Worm (Caenorhabditis elegans) whole organism, young adult: Measurements from ENCODE around the gene Y51A2D.8.

Source experiments
- B0261.1 ChIP-seq: sonication (generic microtip); optimal IDR thresholded peaks from 2 replicates; lab custom pipeline; 2016; ENCODE audit warnings: mild to moderate bottlenecking, missing genetic modification characterization, moderate library complexity, missing compliant biosample characterization
- B0336.3 ChIP-seq: fragments of 200-800 bp; sonication (Bioruptor generic); IDR thresholded peaks from 2 replicates; pipeline ENCODE4 v1.3.6; 2022; ENCODE audit warnings: missing genetic modification characterization, missing compliant biosample characterization
- F23B12.7 ChIP-seq: sonication (generic microtip); optimal IDR thresholded peaks from 2 replicates; lab custom pipeline; 2017; ENCODE audit warnings: missing genetic modification characterization, mild to moderate bottlenecking, missing compliant biosample characterization, antibody characterized with exemption, moderate library complexity; ENCODE audit not compliant: insufficient read depth
- F52B5.7 ChIP-seq: sonication (generic microtip); optimal IDR thresholded peaks from 2 replicates; lab custom pipeline; 2016; ENCODE audit warnings: mild to moderate bottlenecking, missing genetic modification characterization, missing compliant biosample characterization
- F57A8.1 ChIP-seq: fragments of 200-800 bp; sonication (Bioruptor generic); optimal IDR thresholded peaks from 2 replicates; lab custom pipeline; 2018; ENCODE audit warnings: mild to moderate bottlenecking, missing genetic modification characterization, moderate library complexity, missing compliant biosample characterization
- F57C9.4 ChIP-seq: sonication (generic microtip); optimal IDR thresholded peaks from 2 replicates; lab custom pipeline; 2017; ENCODE audit warnings: mild to moderate bottlenecking, missing genetic modification characterization, missing compliant biosample characterization
- K11D2.4 ChIP-seq: fragments of 200-800 bp; sonication (Bioruptor generic); IDR thresholded peaks from 2 replicates; pipeline ENCODE4 v1.3.6; 2022; ENCODE audit warnings: missing genetic modification reagents, missing genetic modification characterization, missing compliant biosample characterization
- Y53G8AR.9 ChIP-seq: fragments of 200-800 bp; sonication (Bioruptor generic); conservative IDR thresholded peaks from 2 replicates; pipeline ENCODE4 v1.3.6; 2022; ENCODE audit warnings: missing genetic modification reagents, missing genetic modification characterization, missing compliant biosample characterization
- akir-1 ChIP-seq: fragments of 200-800 bp; sonication (Bioruptor generic); optimal IDR thresholded peaks from 2 replicates; lab custom pipeline; 2018; ENCODE audit warnings: mild to moderate bottlenecking, missing genetic modification characterization, moderate library complexity, missing compliant biosample characterization
- atf-7 ChIP-seq: sonication (generic microtip); optimal IDR thresholded peaks from 2 replicates; lab custom pipeline; 2017; ENCODE audit warnings: mild to moderate bottlenecking, missing genetic modification characterization, missing compliant biosample characterization
- athp-1 ChIP-seq: sonication (generic microtip); optimal IDR thresholded peaks from 2 replicates; lab custom pipeline; 2017; ENCODE audit warnings: mild to moderate bottlenecking, missing genetic modification characterization, missing compliant biosample characterization
- bed-1 ChIP-seq: fragments of 200-800 bp; sonication (Bioruptor generic); IDR thresholded peaks from 2 replicates; pipeline ENCODE4 v1.3.6; 2022; ENCODE audit warnings: missing genetic modification reagents, missing genetic modification characterization, missing compliant biosample characterization
- bed-2 ChIP-seq: fragments of 200-800 bp; sonication (Bioruptor generic); IDR thresholded peaks from 2 replicates; pipeline ENCODE4 v1.3.6; 2022; ENCODE audit warnings: missing genetic modification reagents, missing genetic modification characterization, missing compliant biosample characterization
- cebp-1 ChIP-seq, 2 experiments: fragments of 200-800 bp in 1 of 2; sonication (Bioruptor generic) in 1 of 2; sonication (generic microtip) in 1 of 2; IDR thresholded peaks in 1 of 2; optimal IDR thresholded peaks in 1 of 2; 2 replicates each; pipeline versions ENCODE4 v1.3.6 to Lab custom; 2017 to 2022; ENCODE audit warnings: missing compliant biosample characterization in 2 of 2, missing genetic modification characterization in 2 of 2, mild to moderate bottlenecking in 1 of 2, missing genetic modification reagents in 1 of 2, moderate library complexity in 1 of 2
- ceh-27 ChIP-seq: fragments of 200-800 bp; sonication (Bioruptor generic); optimal IDR thresholded peaks from 2 replicates; lab custom pipeline; 2018; ENCODE audit warnings: mild to moderate bottlenecking, missing genetic modification characterization, moderate library complexity, missing compliant biosample characterization
- efl-1 ChIP-seq: fragments of 150-350 bp; optimal IDR thresholded peaks from 2 replicates; lab custom pipeline; 2014; ENCODE audit warnings: missing biosample characterization, missing genetic modification reagents, missing genetic modification characterization
- egl-18 ChIP-seq: fragments of 200-800 bp; sonication (Bioruptor generic); IDR thresholded peaks from 2 replicates; pipeline ENCODE4 v1.3.6; 2022; ENCODE audit warnings: missing genetic modification reagents, missing genetic modification characterization, missing compliant biosample characterization
- egrh-3 ChIP-seq: fragments of 200-800 bp; sonication (Bioruptor generic); IDR thresholded peaks from 2 replicates; pipeline ENCODE4 v1.3.6; 2022; ENCODE audit warnings: missing genetic modification reagents, missing genetic modification characterization, missing compliant biosample characterization
- ekl-4 ChIP-seq: fragments of 200-800 bp; sonication (Bioruptor generic); IDR thresholded peaks from 2 replicates; pipeline ENCODE4 v1.3.6; 2022; ENCODE audit warnings: missing genetic modification reagents, missing genetic modification characterization, missing compliant biosample characterization
- him-1 ChIP-seq: sonication (generic microtip); optimal IDR thresholded peaks from 2 replicates; lab custom pipeline; 2016; ENCODE audit warnings: missing genotype, missing genetic modification reagents, missing genetic modification characterization, missing compliant biosample characterization
- hlh-26 ChIP-seq: fragments of 200-800 bp; sonication (Bioruptor generic); conservative IDR thresholded peaks from 2 replicates; pipeline ENCODE4 v1.3.6; 2022; ENCODE audit warnings: missing genetic modification reagents, missing genetic modification characterization, missing compliant biosample characterization
- hrde-1 ChIP-seq: sonication (generic microtip); optimal IDR thresholded peaks from 2 replicates; lab custom pipeline; 2016; ENCODE audit warnings: missing genetic modification characterization, mild to moderate bottlenecking, missing compliant biosample characterization, moderate library complexity, missing genotype, missing genetic modification reagents, borderline replicate concordance
- hsf-1 ChIP-seq: fragments of 200-800 bp; sonication (Bioruptor generic); IDR thresholded peaks from 2 replicates; pipeline ENCODE4 v1.3.6; 2022; ENCODE audit warnings: missing genetic modification reagents, missing genetic modification characterization, missing compliant biosample characterization
- let-526 ChIP-seq: fragments of 200-800 bp; sonication (Bioruptor generic); IDR thresholded peaks from 2 replicates; pipeline ENCODE4 v1.3.6; 2022; ENCODE audit warnings: missing genetic modification reagents, missing genetic modification characterization, missing compliant biosample characterization
- let-607 ChIP-seq, 2 experiments: fragments of 200-800 bp in 1 of 2; sonication (Bioruptor generic) in 1 of 2; sonication (generic microtip) in 1 of 2; optimal IDR thresholded peaks; 2 replicates each; lab custom pipeline; 2016 to 2018; ENCODE audit warnings: mild to moderate bottlenecking in 2 of 2, missing compliant biosample characterization in 2 of 2, missing genetic modification characterization in 2 of 2, moderate library complexity in 2 of 2, missing genotype in 1 of 2
- lir-1 ChIP-seq: fragments of 200-800 bp; sonication (Bioruptor generic); conservative IDR thresholded peaks from 2 replicates; pipeline ENCODE4 v1.3.6; 2022; ENCODE audit warnings: missing genetic modification reagents, missing genetic modification characterization, missing compliant biosample characterization
- mxl-1 ChIP-seq: sonication (generic microtip); optimal IDR thresholded peaks from 2 replicates; lab custom pipeline; 2016; ENCODE audit warnings: missing genetic modification characterization, missing compliant biosample characterization
- nhr-80 ChIP-seq: sonication (generic microtip); optimal IDR thresholded peaks from 2 replicates; lab custom pipeline; 2016; ENCODE audit warnings: missing genetic modification characterization, missing compliant biosample characterization
- nhr-90 ChIP-seq: sonication (generic microtip); optimal IDR thresholded peaks from 2 replicates; lab custom pipeline; 2016; ENCODE audit warnings: missing genotype, mild to moderate bottlenecking, missing genetic modification characterization, missing compliant biosample characterization
- pbrm-1 ChIP-seq: fragments of 200-800 bp; sonication (Bioruptor generic); IDR thresholded peaks from 2 replicates; pipeline ENCODE4 v1.3.6; 2022; ENCODE audit warnings: missing genetic modification reagents, missing genetic modification characterization, missing compliant biosample characterization
- pha-4 ChIP-seq: fragments of 150-350 bp; sonication (generic microtip); optimal IDR thresholded peaks from 2 replicates; lab custom pipeline; 2014; ENCODE audit warnings: missing biosample characterization, missing genetic modification reagents, missing genetic modification characterization
- rcor-1 ChIP-seq: fragments of 200-800 bp; sonication (Bioruptor generic); IDR thresholded peaks from 2 replicates; pipeline ENCODE4 v1.3.6; 2022; ENCODE audit warnings: missing genetic modification reagents, missing genetic modification characterization, missing compliant biosample characterization
- snpc-4 ChIP-seq, 5 experiments: fragments of 150-350 bp in 1 of 5; sonication (generic microtip) in 4 of 5; optimal IDR thresholded peaks; 2 replicates each; lab custom pipeline; 2014 to 2018; ENCODE audit warnings: missing genetic modification characterization in 5 of 5, missing biosample characterization in 3 of 5, antibody characterized with exemption in 2 of 5, mild to moderate bottlenecking in 2 of 5, missing compliant biosample characterization in 2 of 5, missing genotype in 2 of 5, moderate library complexity in 2 of 5, missing genetic modification reagents in 1 of 5
- tbp1 ChIP-seq: fragments of 200-800 bp; sonication (Bioruptor generic); optimal IDR thresholded peaks from 2 replicates; lab custom pipeline; 2018; ENCODE audit warnings: mild to moderate bottlenecking, missing genetic modification characterization, missing compliant biosample characterization
- tbx-9 ChIP-seq: sonication (generic microtip); optimal IDR thresholded peaks from 2 replicates; lab custom pipeline; 2016; ENCODE audit warnings: borderline replicate concordance, missing genetic modification characterization, inconsistent platforms, missing compliant biosample characterization
- tlf-1 ChIP-seq: fragments of 200-800 bp; sonication (Bioruptor generic); optimal IDR thresholded peaks from 2 replicates; lab custom pipeline; 2018; ENCODE audit warnings: mild to moderate bottlenecking, missing genetic modification characterization, missing compliant biosample characterization
- unc-62 ChIP-seq: fragments of 150-350 bp; optimal IDR thresholded peaks from 2 replicates; lab custom pipeline; 2014; ENCODE audit warnings: missing biosample characterization, missing genetic modification reagents, missing genetic modification characterization
- zfh-2 ChIP-seq: fragments of 200-800 bp; sonication (Bioruptor generic); conservative IDR thresholded peaks from 2 replicates; pipeline ENCODE4 v1.3.6; 2022; ENCODE audit warnings: missing genetic modification reagents, missing genetic modification characterization, missing compliant biosample characterization
- ztf-18 ChIP-seq: sonication (generic microtip); optimal IDR thresholded peaks from 2 replicates; lab custom pipeline; 2016; ENCODE audit warnings: missing genotype, mild to moderate bottlenecking, missing genetic modification characterization, missing compliant biosample characterization
- ztf-22 ChIP-seq: fragments of 200-800 bp; sonication (Bioruptor generic); optimal IDR thresholded peaks from 2 replicates; lab custom pipeline; 2018; ENCODE audit warnings: mild to moderate bottlenecking, missing genetic modification characterization, moderate library complexity, missing compliant biosample characterization
- ztf-3 ChIP-seq: fragments of 200-800 bp; sonication (Bioruptor generic); optimal IDR thresholded peaks from 2 replicates; lab custom pipeline; 2018; ENCODE audit warnings: mild to moderate bottlenecking, missing genetic modification characterization, missing compliant biosample characterization

Y51A2D.8 gene

ce11 chrV:18579684-18580083, 26.0 kb upstream of the Y51A2D.8 start, which contains the start of gene Y51A2D.13:
Y51A2D.13 (minus strand) TSS chrV:18579784.
- TF ChIP-seq rcor-1 (GFP tag; lab: Robert Waterston, UW) = no peak
- no peak for TF ChIP-seq pbrm-1
- TF ChIP-seq nhr-90 (tag; lab: Kevin White, UChicago) = no peak
- TF ChIP-seq hsf-1 = no peak
- no peak for TF ChIP-seq mxl-1
- no peak for TF ChIP-seq akir-1 (GFP tag; lab: Kevin White, UChicago)
- TF ChIP-seq zfh-2 (GFP tag; lab: Robert Waterston, UW) = no peak
- no peak for TF ChIP-seq ceh-27

- TF ChIP-seq efl-1 = no peak
- no peak for TF ChIP-seq athp-1 (tag; lab: Kevin White, UChicago)
- no peak for TF ChIP-seq snpc-4 (GFP tag; optimal IDR thresholded peaks at IDR 0.05; lab: Kevin White, UChicago)
- TF ChIP-seq snpc-4 (tag; optimal IDR thresholded peaks at IDR 0.05; lab: Kevin White, UChicago) = peak in 3 of 4 experiments; percentile 73 to 83 (median 81)
- TF ChIP-seq, all 124 proteins: peak for 1
Measured at ce11 chrV:18578306-18578705, 24.7 kb upstream of the Y51A2D.8 start.

- TF ChIP-seq unc-62 (GFP tag; lab: Kevin White, UChicago) (peak; percentile 84), rcor-1 (GFP tag; lab: Robert Waterston, UW) (no peak), F23B12.7 (tag; lab: Kevin White, UChicago) (no peak), tlf-1 (no peak), tbp1 (GFP tag; lab: Kevin White, UChicago) (peak; percentile 39), ztf-3 (no peak), let-526 (GFP tag; lab: Robert Waterston, UW) (0 out of 2 replicates have a peak, but pooled peaks have one; percentile 35), bed-1 (GFP tag; lab: Robert Waterston, UW) (no peak), B0336.3 (peak; percentile 31; the same call in 1 of the 2 replicates), tbx-9 (tag; lab: Kevin White, UChicago) (no peak), ztf-18 (peak; percentile 19), let-607 (tag; optimal IDR thresholded peaks at IDR 0.05; lab: Kevin White, UChicago) (peak; percentile 32 to 40), cebp-1 (GFP tag; IDR thresholded peaks at IDR 0.05; lab: Robert Waterston, UW) (no peak), cebp-1 (tag; optimal IDR thresholded peaks at IDR 0.05; lab: Kevin White, UChicago) (peak; percentile 45), pha-4 (tag; lab: Kevin White, UChicago) (no peak), snpc-4 (GFP tag; optimal IDR thresholded peaks at IDR 0.05; lab: Kevin White, UChicago) (no peak), snpc-4 (tag; optimal IDR thresholded peaks at IDR 0.05; lab: Kevin White, UChicago) (peak in 3 of 4 experiments; percentile 50 to 86 (median 66)), hrde-1 (tag; lab: Kevin White, UChicago) (no peak), ztf-22 (GFP tag; lab: Kevin White, UChicago) (peak; percentile 41), Y53G8AR.9 (GFP tag; lab: Robert Waterston, UW) (no peak), B0261.1 (tag; lab: Kevin White, UChicago) (no peak), atf-7 (tag; lab: Kevin White, UChicago) (peak; percentile 55), hsf-1 (no peak), nhr-80 (tag; lab: Kevin White, UChicago) (peak; percentile 76), ekl-4 (GFP tag; lab: Robert Waterston, UW) (no peak)
Measured at ce11 chrV:18577458-18578078, 23.9 kb upstream of the Y51A2D.8 start.

ce11 chrV:18576128-18576527, 22.5 kb upstream of the Y51A2D.8 start:
- TF ChIP-seq tbp1 (GFP tag; lab: Kevin White, UChicago) (no peak), lir-1 (no peak), K11D2.4 (GFP tag; lab: Robert Waterston, UW) (no peak), F57A8.1 (GFP tag; lab: Kevin White, UChicago) (no peak), rcor-1 (GFP tag; lab: Robert Waterston, UW) (no peak), F52B5.7 (peak; percentile 4), hlh-26 (GFP tag; lab: Robert Waterston, UW) (no peak), F57C9.4 (tag; lab: Kevin White, UChicago) (no peak), Y53G8AR.9 (GFP tag; lab: Robert Waterston, UW) (0 out of 2 replicates have a peak, but pooled peaks have one; percentile 56), bed-2 (GFP tag; lab: Robert Waterston, UW) (no peak), egl-18 (GFP tag; lab: Robert Waterston, UW) (no peak), hrde-1 (tag; lab: Kevin White, UChicago) (no peak), him-1 (tag; lab: Kevin White, UChicago) (no peak), egrh-3 (GFP tag; lab: Robert Waterston, UW) (no peak)
